Fruit fly (Drosophila melanogaster) whole organism, pupa: ENCODE measurements around the gene TotF.

Source experiments
- CG10348 ChIP-seq: fragments of 200-800 bp; sonication (Bioruptor generic); IDR thresholded peaks from 2 replicates; pipeline ENCODE4 v1.3.6; 2022; ENCODE audit warnings: missing biosample characterization, missing genetic modification characterization
- CG12605 ChIP-seq: fragments of 200-800 bp; sonication (Bioruptor generic); IDR thresholded peaks from 2 replicates; pipeline ENCODE4 v1.3.6; 2022; ENCODE audit warnings: missing biosample characterization, missing genetic modification characterization
- CG13204 ChIP-seq: fragments of 200-800 bp; sonication (Bioruptor generic); optimal IDR thresholded peaks from 2 replicates; lab custom pipeline; 2018; ENCODE audit warnings: missing biosample characterization, mild to moderate bottlenecking, missing genetic modification characterization, moderate library complexity
- CG14655 ChIP-seq: fragments of 200-800 bp; sonication (Bioruptor generic); optimal IDR thresholded peaks from 3 replicates; lab custom pipeline; 2017; ENCODE audit warnings: mild to moderate bottlenecking, missing biosample characterization, missing genetic modification reagents, missing genetic modification characterization
- CG15710 ChIP-seq: fragments of 200-800 bp; sonication (Bioruptor generic); optimal IDR thresholded peaks from 2 replicates; lab custom pipeline; 2018; ENCODE audit warnings: missing biosample characterization, mild to moderate bottlenecking, missing genetic modification characterization, moderate library complexity
- CG17806 ChIP-seq: fragments of 200-800 bp; sonication (Bioruptor generic); optimal IDR thresholded peaks from 2 replicates; lab custom pipeline; 2018; ENCODE audit warnings: missing biosample characterization, mild to moderate bottlenecking, missing genetic modification characterization, moderate library complexity
- CG32121 ChIP-seq: fragments of 200-800 bp; sonication (Bioruptor generic); IDR thresholded peaks from 2 replicates; pipeline ENCODE4 v1.3.6; 2022; ENCODE audit warnings: missing biosample characterization, missing genetic modification characterization
- CG34367 ChIP-seq: fragments of 200-800 bp; sonication (Bioruptor generic); optimal IDR thresholded peaks from 2 replicates; lab custom pipeline; 2018; ENCODE audit warnings: missing biosample characterization, mild to moderate bottlenecking, missing genetic modification characterization
- CG4496 ChIP-seq: fragments of 200-800 bp; sonication (Bioruptor generic); IDR thresholded peaks from 3 replicates; pipeline ENCODE4 v1.3.6; 2022; ENCODE audit warnings: missing biosample characterization, missing genetic modification characterization
- CG8159 ChIP-seq: fragments of 200-800 bp; sonication (Bioruptor generic); optimal IDR thresholded peaks from 3 replicates; lab custom pipeline; 2018; ENCODE audit warnings: missing biosample characterization, mild to moderate bottlenecking, missing genetic modification characterization, moderate library complexity
- CG8301 ChIP-seq: fragments of 200-800 bp; sonication (Bioruptor generic); optimal IDR thresholded peaks from 2 replicates; lab custom pipeline; 2018; ENCODE audit warnings: missing biosample characterization, mild to moderate bottlenecking, missing genetic modification characterization
- CG9948 ChIP-seq: fragments of 200-800 bp; sonication (Bioruptor generic); optimal IDR thresholded peaks from 2 replicates; lab custom pipeline; 2018; ENCODE audit warnings: missing biosample characterization, mild to moderate bottlenecking, missing genetic modification characterization, moderate library complexity
- D1 ChIP-seq: fragments of 200-800 bp; sonication (Bioruptor generic); optimal IDR thresholded peaks from 2 replicates; lab custom pipeline; 2018; ENCODE audit warnings: missing biosample characterization, mild to moderate bottlenecking, missing genetic modification characterization, moderate library complexity
- EcR ChIP-seq: fragments of 200-800 bp; sonication (Bioruptor generic); optimal IDR thresholded peaks from 3 replicates; lab custom pipeline; 2019; ENCODE audit warnings: missing biosample characterization, missing genetic modification characterization, mild to moderate bottlenecking, moderate library complexity, missing genetic modification reagents
- Ets98B ChIP-seq: fragments of 200-800 bp; sonication (Bioruptor generic); IDR thresholded peaks from 2 replicates; pipeline ENCODE4 v1.3.6; 2022; ENCODE audit warnings: missing biosample characterization, missing genetic modification characterization
- Pif1A ChIP-seq: fragments of 200-800 bp; sonication (Bioruptor generic); optimal IDR thresholded peaks from 3 replicates; lab custom pipeline; 2016; ENCODE audit warnings: missing biosample characterization, missing genetic modification characterization
- Pif1B ChIP-seq: fragments of 200-800 bp; sonication (Bioruptor generic); optimal IDR thresholded peaks from 3 replicates; lab custom pipeline; 2016; ENCODE audit warnings: missing biosample characterization, missing genetic modification characterization
- Snoo ChIP-seq: fragments of 200-800 bp; sonication (Bioruptor generic); optimal IDR thresholded peaks from 3 replicates; lab custom pipeline; 2017; ENCODE audit warnings: missing biosample characterization, mild to moderate bottlenecking, missing genetic modification characterization, inconsistent platforms
- fd96Ca ChIP-seq: fragments of 200-800 bp; sonication (Bioruptor generic); IDR thresholded peaks from 3 replicates; pipeline ENCODE4 v1.3.6; 2022; ENCODE audit warnings: missing biosample characterization, missing genetic modification characterization
- gl ChIP-seq: fragments of 200-800 bp; sonication (Bioruptor generic); optimal IDR thresholded peaks from 2 replicates; lab custom pipeline; 2018; ENCODE audit warnings: missing biosample characterization, mild to moderate bottlenecking, missing genetic modification characterization
- rn ChIP-seq: fragments of 200-800 bp; sonication (Bioruptor generic); IDR thresholded peaks from 2 replicates; pipeline ENCODE4 v1.3.6; 2022; ENCODE audit warnings: missing biosample characterization, missing genetic modification characterization

Gene TotF

DNA sequence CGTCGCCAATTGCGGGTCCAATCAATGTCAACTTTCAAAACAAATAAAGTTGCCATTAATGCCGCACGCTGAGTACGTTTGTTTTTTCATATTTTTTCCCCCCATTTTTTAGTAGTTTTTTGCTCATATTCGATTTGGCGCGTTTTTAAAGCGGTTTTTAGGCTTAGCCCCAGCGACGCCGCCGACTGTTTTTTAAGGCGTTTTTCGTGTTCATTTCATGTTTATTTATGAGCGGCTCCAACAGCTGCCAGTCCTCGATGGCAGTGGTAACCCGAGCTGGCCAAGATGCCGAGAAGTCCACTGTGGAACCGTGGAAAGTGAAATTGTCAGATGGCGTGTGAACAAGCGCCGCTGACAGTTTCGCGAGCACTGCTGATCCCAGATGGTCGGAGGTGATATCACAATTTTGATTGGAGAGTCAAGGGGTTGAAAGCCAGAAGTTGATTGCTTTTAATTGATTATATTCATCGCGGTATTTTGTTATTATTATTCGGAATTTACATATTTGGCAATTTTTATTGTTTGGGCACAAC lies 35.9 kb upstream of the TotF start:
- TF ChIP-seq Ets98B (GFP tag; lab: Robert Waterston, UW) (no peak), CG12605 (GFP tag; lab: Robert Waterston, UW) (no peak), CG8301 (no peak), Pif1B (GFP tag; lab: Kevin White, UChicago) (no peak), Pif1A (GFP tag; lab: Kevin White, UChicago) (no peak), fd96Ca (GFP tag; lab: Robert Waterston, UW) (no peak), Snoo (tag; lab: Kevin White, UChicago) (no peak), CG34367 (no peak), CG15710 (tag; lab: Kevin White, UChicago) (no peak), rn (GFP tag; lab: Robert Waterston, UW) (no peak), CG14655 (GFP tag; lab: Kevin White, UChicago) (no peak), CG32121 (no peak)

DNA sequence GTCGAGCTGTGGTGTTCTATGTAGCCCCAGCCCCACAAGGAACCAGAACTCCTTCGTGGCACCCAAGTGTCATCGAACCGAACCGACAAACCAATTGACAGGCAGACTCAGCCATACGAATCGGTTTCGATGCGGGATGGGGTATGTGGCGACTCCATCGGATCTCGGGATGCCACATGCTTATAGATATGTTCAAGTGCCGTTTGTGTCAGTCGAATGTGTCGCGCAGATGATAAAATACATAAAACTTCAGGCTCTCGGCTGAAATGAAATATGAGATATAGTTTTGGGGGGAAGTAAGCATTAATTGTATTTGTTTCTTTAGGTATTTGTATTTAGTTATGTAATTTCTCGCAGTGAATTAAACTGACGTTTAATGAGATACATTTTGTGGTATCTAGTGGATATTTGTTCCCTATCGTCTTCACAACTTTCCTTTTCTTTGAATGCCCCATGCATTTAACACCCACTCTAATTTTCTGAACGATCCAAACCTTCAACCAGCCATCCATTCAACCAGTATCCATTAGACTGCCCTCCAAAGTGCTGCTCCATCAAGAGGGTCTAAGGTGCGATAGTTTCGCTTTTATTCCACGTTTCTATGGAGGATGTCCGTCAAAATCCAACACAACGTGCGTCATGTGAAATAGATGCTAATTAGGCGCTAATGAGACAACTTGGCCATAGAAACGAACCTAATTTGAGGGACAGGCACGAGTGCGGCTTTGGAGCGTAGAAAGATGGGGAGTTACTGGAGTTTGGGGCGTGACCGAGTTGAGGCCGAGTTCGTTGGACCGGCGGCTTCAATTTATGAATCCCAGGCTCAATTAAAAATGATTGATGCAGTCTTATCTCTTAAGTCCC lies 32.4 kb upstream of the TotF start:
- no peak for TF ChIP-seq Snoo (tag; lab: Kevin White, UChicago)
- TF ChIP-seq CG10348 (GFP tag; lab: Robert Waterston, UW) = no peak
- no peak for TF ChIP-seq Pif1B (GFP tag; lab: Kevin White, UChicago)
- no peak for TF ChIP-seq CG32121
- peak; percentile 42 for TF ChIP-seq EcR (GFP tag; lab: Kevin White, UChicago)

DNA sequence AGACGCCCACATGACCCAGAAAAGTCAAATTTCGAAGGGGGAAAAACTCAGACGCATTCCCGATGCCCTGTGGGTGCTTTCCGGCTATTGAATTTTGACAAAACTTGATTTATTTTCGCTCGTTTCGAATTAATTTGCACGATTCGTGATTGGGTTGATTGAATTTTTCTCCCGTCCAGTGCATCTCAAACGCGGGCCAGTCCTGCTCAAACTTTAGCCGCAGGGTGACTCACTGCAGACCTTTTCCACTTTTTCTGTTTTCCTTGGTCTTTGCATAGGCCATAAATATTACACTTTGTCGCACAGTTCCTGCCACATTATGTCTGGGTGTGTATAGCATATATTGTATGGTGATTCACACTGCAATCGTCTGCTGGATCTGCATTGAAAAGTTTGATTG lies 30.9 kb upstream of the TotF start:
- TF ChIP-seq fd96Ca (GFP tag; lab: Robert Waterston, UW) (0 out of 3 replicates have a peak, but pooled peaks have one; percentile 22), CG17806 (tag; lab: Kevin White, UChicago) (no peak)

- TF ChIP-seq CG15710 (tag; lab: Kevin White, UChicago) (no peak), CG10348 (GFP tag; lab: Robert Waterston, UW) (no peak), CG12605 (GFP tag; lab: Robert Waterston, UW) (no peak), Pif1A (GFP tag; lab: Kevin White, UChicago) (no peak), fd96Ca (GFP tag; lab: Robert Waterston, UW) (no peak), D1 (tag; lab: Kevin White, UChicago) (no peak), CG8159 (tag; lab: Kevin White, UChicago) (no peak), Pif1B (GFP tag; lab: Kevin White, UChicago) (no peak), Snoo (tag; lab: Kevin White, UChicago) (no peak), EcR (GFP tag; lab: Kevin White, UChicago) (no peak), Ets98B (GFP tag; lab: Robert Waterston, UW) (no peak), CG13204 (GFP tag; lab: Kevin White, UChicago) (no peak), CG14655 (GFP tag; lab: Kevin White, UChicago) (no peak), CG32121 (no peak), CG9948 (tag; lab: Kevin White, UChicago) (no peak)
Observed at dm6 chr2L:19942510-19942909, 30.3 kb upstream of the TotF start.

DNA sequence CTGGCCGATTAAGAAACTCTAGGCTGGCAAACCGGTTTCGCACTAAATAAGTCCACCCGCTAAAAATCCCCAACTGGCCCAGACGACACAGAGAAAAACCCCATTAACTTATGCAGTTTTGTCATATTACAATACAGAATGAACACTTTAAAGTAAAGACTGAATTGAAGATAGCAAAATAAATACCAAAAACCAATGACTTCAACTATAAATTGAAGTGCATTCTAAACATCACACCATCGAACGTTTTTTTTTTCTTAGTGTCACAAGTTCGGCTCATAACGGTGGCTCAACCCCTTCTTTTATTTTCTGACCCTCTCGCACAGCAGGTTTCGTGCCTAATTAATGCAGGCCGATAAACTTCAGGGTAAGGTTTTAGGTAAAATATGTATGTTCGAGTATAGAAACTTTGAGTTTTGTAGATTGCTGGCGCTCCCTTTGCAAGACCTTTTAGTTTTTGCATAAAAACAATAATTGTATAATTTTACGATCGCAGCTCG lies 29.2 kb upstream of the TotF start:
- TF ChIP-seq CG17806 (tag; lab: Kevin White, UChicago) (peak; percentile 80), CG9948 (tag; lab: Kevin White, UChicago) (peak; percentile 81), CG12605 (GFP tag; lab: Robert Waterston, UW) (peak; percentile 16; the same call in 1 of the 2 replicates), CG15710 (tag; lab: Kevin White, UChicago) (peak; percentile 92), fd96Ca (GFP tag; lab: Robert Waterston, UW) (peak; percentile 87), Ets98B (GFP tag; lab: Robert Waterston, UW) (peak; percentile 86), CG32121 (peak; percentile 90), EcR (GFP tag; lab: Kevin White, UChicago) (peak; percentile 66), gl (tag; lab: Kevin White, UChicago) (peak; percentile 63), rn (GFP tag; lab: Robert Waterston, UW) (peak; percentile 83), Snoo (tag; lab: Kevin White, UChicago) (peak; percentile 79), CG10348 (GFP tag; lab: Robert Waterston, UW) (peak; percentile 65), Pif1B (GFP tag; lab: Kevin White, UChicago) (peak; percentile 31), D1 (tag; lab: Kevin White, UChicago) (peak; percentile 37), CG13204 (GFP tag; lab: Kevin White, UChicago) (peak; percentile 52), CG34367 (peak; percentile 79), CG14655 (GFP tag; lab: Kevin White, UChicago) (peak; percentile 82), CG4496 (peak; percentile 93), Pif1A (GFP tag; lab: Kevin White, UChicago) (peak; percentile 86), CG8301 (peak; percentile 77), CG8159 (tag; lab: Kevin White, UChicago) (peak; percentile 90)
